Worm (Caenorhabditis elegans) whole organism, L4 larva: ENCODE measurements around the gene T07G12.3.
A peak's percentile ranks its signal among the peaks of the same experiment; 100 is the strongest.

Experiments
- F10B5.3 ChIP-seq: sonication (generic microtip); optimal IDR thresholded peaks from 2 replicates; lab custom pipeline; 2016; ENCODE audit warnings: mild to moderate bottlenecking, missing genetic modification characterization, missing compliant biosample characterization
- F26F4.8 ChIP-seq: fragments of 200-800 bp; sonication (Bioruptor generic); conservative IDR thresholded peaks from 2 replicates; pipeline ENCODE4 v1.3.6; 2022; ENCODE audit warnings: missing genetic modification characterization, missing compliant biosample characterization
- F37D6.2 ChIP-seq: sonication (generic microtip); optimal IDR thresholded peaks from 2 replicates; lab custom pipeline; 2016; ENCODE audit warnings: mild to moderate bottlenecking, missing genetic modification characterization, missing compliant biosample characterization
- F44E2.7 ChIP-seq: fragments of 200-800 bp; sonication (Bioruptor generic); IDR thresholded peaks from 2 replicates; pipeline ENCODE4 v2.1.2; 2022; ENCODE audit warnings: missing genetic modification characterization, missing compliant biosample characterization
- R02D3.7 ChIP-seq: fragments of 150-350 bp; sonication (generic microtip); optimal IDR thresholded peaks from 3 replicates; lab custom pipeline; 2014; ENCODE audit warnings: missing biosample characterization, missing genetic modification characterization
- T26A8.4 ChIP-seq: fragments of 200-800 bp; sonication (Bioruptor generic); IDR thresholded peaks from 2 replicates; pipeline ENCODE4 v1.3.6; 2022; ENCODE audit warnings: missing genetic modification characterization, missing compliant biosample characterization
- Y105C5A.15 ChIP-seq: fragments of 200-800 bp; sonication (Bioruptor generic); IDR thresholded peaks from 2 replicates; pipeline ENCODE4 v1.3.6; 2022; ENCODE audit warnings: missing genetic modification characterization, missing compliant biosample characterization
- ZK546.5 ChIP-seq, 2 experiments: sonication (generic microtip); optimal IDR thresholded peaks; 2 replicates each; lab custom pipeline; 2017; ENCODE audit warnings: missing biosample characterization in 2 of 2, missing genetic modification characterization in 2 of 2
- aha-1 ChIP-seq: fragments of 150-350 bp; peaks from one replicate; lab custom pipeline; 2014; ENCODE audit warnings: missing biosample characterization, missing genetic modification characterization
- aly-2 ChIP-seq: sonication (generic microtip); optimal IDR thresholded peaks from 2 replicates; lab custom pipeline; 2018; ENCODE audit warnings: missing biosample characterization, missing genetic modification characterization
- arid-1 ChIP-seq: fragments of 200-800 bp; sonication (Bioruptor generic); conservative IDR thresholded peaks from 2 replicates; pipeline ENCODE4 v1.3.6; 2022; ENCODE audit warnings: missing genetic modification reagents, missing genetic modification characterization, missing compliant biosample characterization
- attf-4 ChIP-seq: sonication (generic microtip); optimal IDR thresholded peaks from 3 replicates; lab custom pipeline; 2017; ENCODE audit warnings: missing biosample characterization, missing genetic modification characterization
- ceh-28 ChIP-seq: fragments of 150-350 bp; optimal IDR thresholded peaks from 2 replicates; lab custom pipeline; 2014; ENCODE audit warnings: missing biosample characterization, missing genetic modification reagents, missing genetic modification characterization
- ceh-62 ChIP-seq: sonication (generic microtip); optimal IDR thresholded peaks from 2 replicates; lab custom pipeline; 2017; ENCODE audit warnings: missing biosample characterization, missing genetic modification characterization
- ceh-82 ChIP-seq: sonication (generic microtip); optimal IDR thresholded peaks from 2 replicates; lab custom pipeline; 2017; ENCODE audit warnings: missing biosample characterization, missing genetic modification characterization
- ctbp-1 ChIP-seq: fragments of 200-800 bp; sonication (Bioruptor generic); IDR thresholded peaks from 2 replicates; pipeline ENCODE4 v1.3.6; 2022; ENCODE audit warnings: missing genetic modification reagents, missing genetic modification characterization, missing compliant biosample characterization
- daf-16 ChIP-seq, 3 experiments: sonication (generic microtip); optimal IDR thresholded peaks; 2 replicates each; lab custom pipeline; 2016 to 2017; ENCODE audit warnings: missing genetic modification characterization in 3 of 3, missing genetic modification reagents in 3 of 3, mild to moderate bottlenecking in 2 of 3, missing compliant biosample characterization in 2 of 3, missing biosample characterization in 1 of 3, moderate library complexity in 1 of 3
- daf-19 ChIP-seq: fragments of 200-800 bp; sonication (Bioruptor generic); conservative IDR thresholded peaks from 2 replicates; pipeline ENCODE4 v1.3.6; 2022; ENCODE audit warnings: missing genetic modification characterization, missing compliant biosample characterization
- dmd-6 ChIP-seq: fragments of 200-800 bp; sonication (Bioruptor generic); IDR thresholded peaks from 2 replicates; pipeline ENCODE4 v1.3.6; 2022; ENCODE audit warnings: missing genetic modification reagents, missing genetic modification characterization, missing compliant biosample characterization
- dmd-9 ChIP-seq: fragments of 200-800 bp; sonication (Bioruptor generic); IDR thresholded peaks from 2 replicates; pipeline ENCODE4 v1.3.6; 2022; ENCODE audit warnings: missing genetic modification reagents, missing genetic modification characterization, missing compliant biosample characterization
- dpl-1 ChIP-seq: fragments of 150-350 bp; optimal IDR thresholded peaks from 2 replicates; lab custom pipeline; 2014; ENCODE audit warnings: missing biosample characterization, missing genetic modification reagents, missing genetic modification characterization
- dve-1 ChIP-seq: sonication (generic microtip); optimal IDR thresholded peaks from 2 replicates; lab custom pipeline; 2017; ENCODE audit warnings: antibody characterized with exemption, mild to moderate bottlenecking, missing genetic modification characterization, missing compliant biosample characterization; ENCODE audit not compliant: insufficient read depth
- hif-1 ChIP-seq, 2 experiments: sonication (generic microtip); optimal IDR thresholded peaks; 2 replicates each; lab custom pipeline; 2016 to 2017; ENCODE audit warnings: missing compliant biosample characterization in 2 of 2, missing genetic modification characterization in 2 of 2, missing genetic modification reagents in 2 of 2, missing genotype in 2 of 2, mild to moderate bottlenecking in 1 of 2
- hlh-11 ChIP-seq: fragments of 200-800 bp; sonication (Bioruptor generic); optimal IDR thresholded peaks from 2 replicates; lab custom pipeline; 2018; ENCODE audit warnings: mild to moderate bottlenecking, missing genetic modification characterization, missing compliant biosample characterization
- hmg-1.1 ChIP-seq: fragments of 200-800 bp; sonication (Bioruptor generic); IDR thresholded peaks from 2 replicates; pipeline ENCODE4 v1.3.6; 2022; ENCODE audit warnings: missing genetic modification reagents, missing genetic modification characterization, missing compliant biosample characterization
- lim-7 ChIP-seq: fragments of 200-800 bp; sonication (Bioruptor generic); IDR thresholded peaks from 2 replicates; pipeline ENCODE4 v1.3.6; 2022; ENCODE audit warnings: missing genetic modification characterization, missing compliant biosample characterization
- lin-13 ChIP-seq: fragments of 150-350 bp; optimal IDR thresholded peaks from 2 replicates; lab custom pipeline; 2014; ENCODE audit warnings: missing biosample characterization, missing genetic modification reagents, missing genetic modification characterization
- lin-39 ChIP-seq: fragments of 150-350 bp; optimal IDR thresholded peaks from 2 replicates; lab custom pipeline; 2014; ENCODE audit warnings: missing biosample characterization, missing genetic modification reagents, missing genetic modification characterization
- lir-3 ChIP-seq: sonication (generic microtip); optimal IDR thresholded peaks from 2 replicates; lab custom pipeline; 2016; ENCODE audit warnings: mild to moderate bottlenecking, missing genetic modification characterization, missing compliant biosample characterization
- mep-1 ChIP-seq: fragments of 150-350 bp; sonication (generic microtip); optimal IDR thresholded peaks from 3 replicates; lab custom pipeline; 2014; ENCODE audit warnings: missing biosample characterization, missing genetic modification characterization
- mes-2 ChIP-seq: sonication (generic microtip); optimal IDR thresholded peaks from 2 replicates; lab custom pipeline; 2016; ENCODE audit warnings: missing genotype, mild to moderate bottlenecking, missing genetic modification characterization, missing compliant biosample characterization; ENCODE audit not compliant: poor library complexity, severe bottlenecking
- mxl-2 ChIP-seq: fragments of 200-800 bp; sonication (Bioruptor generic); conservative IDR thresholded peaks from 2 replicates; pipeline ENCODE4 v1.3.6; 2022; ENCODE audit warnings: missing genetic modification reagents, missing genetic modification characterization, missing compliant biosample characterization
- nhr-111 ChIP-seq: fragments of 200-800 bp; sonication (Bioruptor generic); optimal IDR thresholded peaks from 2 replicates; lab custom pipeline; 2018; ENCODE audit warnings: mild to moderate bottlenecking, missing genetic modification characterization, missing compliant biosample characterization
- nhr-237 ChIP-seq: sonication (generic microtip); optimal IDR thresholded peaks from 2 replicates; lab custom pipeline; 2017; ENCODE audit warnings: missing biosample characterization, missing genetic modification characterization
- nhr-25 ChIP-seq: sonication (generic microtip); optimal IDR thresholded peaks from 2 replicates; lab custom pipeline; 2017; ENCODE audit warnings: missing genetic modification characterization, mild to moderate bottlenecking, missing compliant biosample characterization, antibody characterized with exemption, moderate library complexity, borderline replicate concordance; ENCODE audit not compliant: insufficient read depth
- nhr-28 ChIP-seq: fragments of 150-350 bp; optimal IDR thresholded peaks from 2 replicates; lab custom pipeline; 2014; ENCODE audit warnings: missing biosample characterization, missing genetic modification characterization
- nhr-48 ChIP-seq: sonication (generic microtip); optimal IDR thresholded peaks from 2 replicates; lab custom pipeline; 2016; ENCODE audit warnings: mild to moderate bottlenecking, missing genetic modification characterization, missing compliant biosample characterization
- nhr-76 ChIP-seq: fragments of 150-350 bp; optimal IDR thresholded peaks from 2 replicates; lab custom pipeline; 2014; ENCODE audit warnings: missing biosample characterization, missing genetic modification characterization
- nhr-77 ChIP-seq: fragments of 150-350 bp; optimal IDR thresholded peaks from 2 replicates; lab custom pipeline; 2014; ENCODE audit warnings: missing biosample characterization, missing genetic modification characterization
- rbr-2 ChIP-seq: sonication (generic microtip); optimal IDR thresholded peaks from 2 replicates; lab custom pipeline; 2016; ENCODE audit warnings: missing genotype, missing genetic modification characterization, missing compliant biosample characterization
- set-16 ChIP-seq: fragments of 200-800 bp; sonication (Bioruptor generic); IDR thresholded peaks from 2 replicates; pipeline ENCODE4 v1.3.6; 2022; ENCODE audit warnings: missing genetic modification reagents, missing genetic modification characterization, missing compliant biosample characterization
- tra-1 ChIP-seq: fragments of 200-800 bp; sonication (Bioruptor generic); IDR thresholded peaks from 2 replicates; pipeline ENCODE4 v1.3.6; 2022; ENCODE audit warnings: missing genetic modification reagents, missing genetic modification characterization, missing compliant biosample characterization
- unc-130 ChIP-seq: sonication (generic microtip); optimal IDR thresholded peaks from 2 replicates; lab custom pipeline; 2016; ENCODE audit warnings: missing genetic modification reagents, missing genetic modification characterization, missing compliant biosample characterization
- unc-39 ChIP-seq: sonication (generic microtip); optimal IDR thresholded peaks from 2 replicates; lab custom pipeline; 2017; ENCODE audit warnings: missing biosample characterization, missing genetic modification characterization
- vab-7 ChIP-seq: fragments of 200-800 bp; sonication (Bioruptor generic); IDR thresholded peaks from 2 replicates; pipeline ENCODE4 v1.3.6; 2022; ENCODE audit warnings: missing genetic modification reagents, missing genetic modification characterization, missing compliant biosample characterization
- zfp-3 ChIP-seq: fragments of 200-800 bp; sonication (Bioruptor generic); conservative IDR thresholded peaks from 2 replicates; pipeline ENCODE4 v1.3.6; 2022; ENCODE audit warnings: missing genetic modification reagents, missing genetic modification characterization, missing compliant biosample characterization
- zip-2 ChIP-seq: fragments of 150-350 bp; optimal IDR thresholded peaks from 2 replicates; lab custom pipeline; 2014; ENCODE audit warnings: missing biosample characterization, missing genetic modification characterization
- ztf-11 ChIP-seq: fragments of 150-350 bp; optimal IDR thresholded peaks from 2 replicates; lab custom pipeline; 2014; ENCODE audit warnings: missing biosample characterization, missing genetic modification characterization
- ztf-7 ChIP-seq: fragments of 150-350 bp; optimal IDR thresholded peaks from 2 replicates; lab custom pipeline; 2014; ENCODE audit warnings: missing biosample characterization, missing genetic modification characterization

T07G12.3 gene

DNA sequence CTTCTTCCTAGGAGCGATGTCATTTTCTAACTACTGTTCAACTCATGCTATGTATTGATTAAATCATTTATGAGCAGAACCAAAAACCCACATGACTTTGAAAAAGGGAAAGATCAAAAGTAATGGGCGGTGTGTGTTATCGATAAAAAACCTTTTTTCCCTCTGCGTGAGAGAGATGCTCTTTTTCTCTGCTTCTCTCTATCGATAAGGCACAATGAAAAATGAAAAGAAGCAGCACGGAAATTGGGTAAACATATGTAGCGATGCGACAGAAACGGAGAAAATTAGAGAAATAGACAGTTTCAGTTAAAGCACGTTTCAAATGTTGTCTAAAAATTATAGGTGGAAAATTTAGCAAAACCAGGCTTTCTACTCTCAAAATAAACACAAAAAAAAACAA lies 31.4 kb upstream of the T07G12.3 start (continued):
- TF ChIP-seq nhr-111 (GFP tag; lab: Kevin White, UChicago), result no peak
- no peak for TF ChIP-seq F26F4.8 (GFP tag; lab: Robert Waterston, UW)
- TF ChIP-seq dve-1, result peak; percentile 95
- no peak for TF ChIP-seq attf-4
- TF ChIP-seq nhr-77, result peak; percentile 86
- TF ChIP-seq zip-2 (tag; lab: Kevin White, UChicago), result peak; percentile 32
- TF ChIP-seq Y105C5A.15 (GFP tag; lab: Robert Waterston, UW), result no peak
- TF ChIP-seq tra-1 (GFP tag; lab: Robert Waterston, UW), result 0 out of 2 replicates have a peak, but pooled peaks have one; percentile 57
- TF ChIP-seq nhr-28 (tag; lab: Kevin White, UChicago), result peak; percentile 90
- TF ChIP-seq zfp-3 (GFP tag; lab: Robert Waterston, UW), result 0 out of 2 replicates have a peak, but pooled peaks have one; percentile 37
- TF ChIP-seq unc-130 (GFP tag; lab: Kevin White, UChicago), result no peak
- peak in 1 of 2 experiments; percentile 36 for TF ChIP-seq daf-16 (GFP tag; optimal IDR thresholded peaks at IDR 0.05; lab: Kevin White, UChicago)
- TF ChIP-seq daf-16 (tag; optimal IDR thresholded peaks at IDR 0.05; lab: Kevin White, UChicago), result peak; percentile 97

DNA sequence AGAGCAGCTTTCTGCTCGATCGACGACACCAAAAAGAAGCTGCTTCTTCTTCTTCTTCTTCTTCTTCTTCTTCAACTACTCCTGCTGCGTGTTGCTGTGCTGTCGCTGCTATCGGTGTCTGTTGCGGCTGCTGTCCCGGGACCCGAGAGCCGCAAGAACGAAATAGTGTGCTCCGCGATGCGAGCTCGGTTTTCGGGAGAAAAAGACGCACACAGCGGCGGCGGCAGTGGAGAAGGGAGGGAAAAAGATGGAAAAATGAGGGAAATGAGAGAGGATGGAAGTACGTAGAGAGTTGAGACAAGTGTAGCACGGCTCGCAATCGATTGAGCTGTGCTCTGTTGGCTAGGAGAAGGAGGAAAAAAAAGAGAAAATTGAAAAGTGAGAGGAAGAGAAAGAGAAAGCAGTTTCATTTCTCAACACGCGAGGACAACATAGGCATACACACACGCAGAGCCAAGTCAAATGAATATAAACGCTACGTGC lies 29.9 kb upstream of the T07G12.3 start:
- TF ChIP-seq R02D3.7 (tag; lab: Kevin White, UChicago) (no peak), ZK546.5 (tag; optimal IDR thresholded peaks at IDR 0.05; lab: Kevin White, UChicago) (no peak), daf-19 (no peak), lim-7 (GFP tag; lab: Robert Waterston, UW) (no peak), nhr-48 (no peak), ceh-28 (peak; percentile 70), Y105C5A.15 (GFP tag; lab: Robert Waterston, UW) (no peak), nhr-77 (peak; percentile 35), set-16 (GFP tag; lab: Robert Waterston, UW) (peak; percentile 93), aha-1 (tag; lab: Kevin White, UChicago) (peak; percentile 83), ceh-62 (no peak), nhr-237 (tag; lab: Kevin White, UChicago) (no peak), hlh-11 (tag; lab: Kevin White, UChicago) (peak; percentile 73), lir-3 (tag; lab: Kevin White, UChicago) (no peak), F10B5.3 (tag; lab: Kevin White, UChicago) (no peak), mep-1 (peak; percentile 74), hmg-1.1 (GFP tag; lab: Robert Waterston, UW) (peak; percentile 71), aly-2 (tag; lab: Kevin White, UChicago) (no peak), dmd-6 (GFP tag; lab: Robert Waterston, UW) (peak; percentile 41), ceh-82 (tag; lab: Kevin White, UChicago) (no peak), lin-39 (tag; lab: Kevin White, UChicago) (no peak), hif-1 (tag; optimal IDR thresholded peaks at IDR 0.05; lab: Kevin White, UChicago) (peak in 1 of 2 experiments; percentile 28), ctbp-1 (GFP tag; lab: Robert Waterston, UW) (peak; percentile 78), nhr-25 (no peak), F44E2.7 (GFP tag; lab: Robert Waterston, UW) (no peak), ztf-11 (tag; lab: Kevin White, UChicago) (no peak), arid-1 (no peak), mes-2 (tag; lab: Kevin White, UChicago) (no peak), F37D6.2 (tag; lab: Kevin White, UChicago) (peak; percentile 62), unc-39 (no peak), ztf-7 (no peak), lin-13 (GFP tag; lab: Kevin White, UChicago) (peak; percentile 35), mxl-2 (GFP tag; lab: Robert Waterston, UW) (no peak), T26A8.4 (GFP tag; lab: Robert Waterston, UW) (no peak), zfp-3 (GFP tag; lab: Robert Waterston, UW) (no peak), vab-7 (GFP tag; lab: Robert Waterston, UW) (0 out of 2 replicates have a peak, but pooled peaks have one; percentile 12), daf-16 (GFP tag; optimal IDR thresholded peaks at IDR 0.05; lab: Kevin White, UChicago) (peak in 1 of 2 experiments; percentile 59), daf-16 (tag; optimal IDR thresholded peaks at IDR 0.05; lab: Kevin White, UChicago) (peak; percentile 27), rbr-2 (tag; lab: Kevin White, UChicago) (peak; percentile 74), nhr-76 (tag; lab: Kevin White, UChicago) (no peak), dpl-1 (GFP tag; lab: Kevin White, UChicago) (no peak), zip-2 (tag; lab: Kevin White, UChicago) (no peak), dmd-9 (GFP tag; lab: Robert Waterston, UW) (no peak)
